Worm (Caenorhabditis elegans) whole organism, L4 larva: ENCODE data around the gene atln-1.
A peak's percentile ranks its signal among the peaks of the same experiment; 100 is the strongest.

Experiments
- D1046.2 ChIP-seq: fragments of 200-800 bp; sonication (Bioruptor generic); IDR thresholded peaks from 2 replicates; pipeline ENCODE4 v1.3.6; 2022; ENCODE audit warnings: missing genetic modification characterization, missing compliant biosample characterization
- ama-1 ChIP-seq: fragments of 150-350 bp; optimal IDR thresholded peaks from 2 replicates; lab custom pipeline; 2014; ENCODE audit warnings: inconsistent platforms, mixed read lengths
- ces-1 ChIP-seq: fragments of 150-350 bp; sonication (generic microtip); optimal IDR thresholded peaks from 4 replicates; lab custom pipeline; 2014; ENCODE audit warnings: missing biosample characterization, missing genetic modification reagents, missing genetic modification characterization
- fkh-10 ChIP-seq: fragments of 150-350 bp; optimal IDR thresholded peaks from 2 replicates; lab custom pipeline; 2014; ENCODE audit warnings: missing biosample characterization, missing genetic modification reagents, missing genetic modification characterization
- fos-1 ChIP-seq: fragments of 150-350 bp; optimal IDR thresholded peaks from 2 replicates; lab custom pipeline; 2014; ENCODE audit warnings: missing biosample characterization, missing genetic modification characterization
- hmg-1.1 ChIP-seq: fragments of 200-800 bp; sonication (Bioruptor generic); IDR thresholded peaks from 2 replicates; pipeline ENCODE4 v1.3.6; 2022; ENCODE audit warnings: missing genetic modification reagents, missing genetic modification characterization, missing compliant biosample characterization
- jun-1 ChIP-seq: fragments of 150-350 bp; optimal IDR thresholded peaks from 2 replicates; lab custom pipeline; 2014; ENCODE audit warnings: missing biosample characterization, missing genetic modification reagents, missing genetic modification characterization
- mep-1 ChIP-seq: fragments of 150-350 bp; sonication (generic microtip); optimal IDR thresholded peaks from 3 replicates; lab custom pipeline; 2014; ENCODE audit warnings: missing biosample characterization, missing genetic modification characterization
- nhr-10 ChIP-seq: fragments of 150-350 bp; optimal IDR thresholded peaks from 2 replicates; lab custom pipeline; 2014; ENCODE audit warnings: missing biosample characterization, missing genetic modification characterization
- snpc-4 ChIP-seq: fragments of 150-350 bp; optimal IDR thresholded peaks from 2 replicates; lab custom pipeline; 2014; ENCODE audit warnings: missing biosample characterization, missing genetic modification characterization
- vab-7 ChIP-seq: fragments of 200-800 bp; sonication (Bioruptor generic); IDR thresholded peaks from 2 replicates; pipeline ENCODE4 v1.3.6; 2022; ENCODE audit warnings: missing genetic modification reagents, missing genetic modification characterization, missing compliant biosample characterization

DNA sequence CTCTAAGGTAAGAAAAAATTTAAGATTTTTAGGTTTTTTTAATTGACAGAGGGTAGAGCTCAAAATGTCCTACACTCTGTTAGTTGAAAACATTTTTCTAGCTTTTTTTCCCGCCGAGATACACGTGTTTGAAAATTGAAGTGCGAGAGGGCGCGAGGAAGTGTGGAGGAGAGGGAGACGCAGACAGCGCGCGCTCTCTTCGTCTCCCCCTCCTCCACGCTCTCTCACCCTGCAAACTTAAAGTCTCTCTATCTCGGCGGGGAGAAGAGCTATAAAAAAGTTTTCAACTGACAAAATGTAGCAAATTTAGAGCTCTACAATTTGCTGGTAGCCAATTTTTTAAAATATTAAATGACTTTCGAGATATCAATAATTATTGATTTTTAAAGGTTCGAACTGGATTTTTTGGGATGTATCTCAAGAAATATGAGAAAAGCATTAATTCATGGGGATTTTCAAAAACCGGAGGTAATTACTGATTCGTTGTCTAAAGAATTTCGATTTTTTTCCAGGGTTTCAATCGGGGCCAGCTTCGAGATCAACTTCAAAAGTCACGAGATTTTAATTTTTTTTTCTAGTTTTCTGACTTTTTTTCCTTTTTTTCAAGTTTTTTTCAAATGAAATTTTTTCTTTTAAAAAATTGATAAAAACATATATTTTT is 23.3 kb upstream of the atln-1 start:
- peak; percentile 40; the same call in 1 of the 2 replicates for TF ChIP-seq hmg-1.1 (GFP tag; lab: Robert Waterston, UW)
- no peak for TF ChIP-seq nhr-10
- TF ChIP-seq D1046.2 (GFP tag; lab: Robert Waterston, UW), result no peak
- TF ChIP-seq vab-7, result no peak
- TF ChIP-seq ama-1 (lab: Kevin White, UChicago), result peak; percentile 86
- TF ChIP-seq jun-1 (tag; lab: Kevin White, UChicago), result no peak
- TF ChIP-seq mep-1 (tag; lab: Kevin White, UChicago), result peak; percentile 36
- TF ChIP-seq snpc-4 (tag; lab: Kevin White, UChicago), result no peak
- TF ChIP-seq fos-1 (tag; lab: Kevin White, UChicago), result no peak
- TF ChIP-seq fkh-10 (GFP tag; lab: Kevin White, UChicago), result no peak
- TF ChIP-seq ces-1 (GFP tag; lab: Kevin White, UChicago), result no peak
